Fruit fly (Drosophila melanogaster): ENCODE measurements around the gene CG11693.

The CG11693 gene

dm6 chr3R:8313038-8313437, 2.5 kb upstream of the CG11693 start, which contains the start of gene CG7483 (continued):
- TF ChIP-seq ken (GFP tag; IDR thresholded peaks at IDR 0.05) (no peak), crol (GFP tag; IDR thresholded peaks at IDR 0.05) (no peak), nmo (GFP tag; optimal IDR thresholded peaks at IDR 0.05) (peak; percentile 22), dmrt11E (tag; optimal IDR thresholded peaks at IDR 0.05) (no peak), CG13287 (GFP tag; IDR thresholded peaks at IDR 0.05; ENCODE audit: partially characterized antibody) (peak; percentile 95), Ets65A (GFP tag) (no peak), CG4854 (GFP tag; optimal IDR thresholded peaks at IDR 0.05) (no peak), CG9609 (GFP tag; optimal IDR thresholded peaks at IDR 0.05) (no peak), CG6654 (GFP tag; optimal IDR thresholded peaks at IDR 0.05) (no peak), CG15011 (GFP tag; optimal IDR thresholded peaks at IDR 0.05) (no peak), CG31365 (tag; optimal IDR thresholded peaks at IDR 0.05) (no peak), dan (GFP tag; IDR thresholded peaks at IDR 0.05) (no peak), gem (tag; optimal IDR thresholded peaks at IDR 0.05) (no peak), vnd (GFP tag; IDR thresholded peaks at IDR 0.05; ENCODE audit: partially characterized antibody) (peak; percentile 75), sd (tag; optimal IDR thresholded peaks at IDR 0.05) (peak; percentile 56), CG2875 (GFP tag; optimal IDR thresholded peaks at IDR 0.05) (no peak), CG17802 (tag; optimal IDR thresholded peaks at IDR 0.05) (no peak), seq (GFP tag; IDR thresholded peaks at IDR 0.05) (no peak), Meics (GFP tag; optimal IDR thresholded peaks at IDR 0.05) (no peak), salm (tag; optimal IDR thresholded peaks at IDR 0.05) (no peak), CG7786 (GFP tag; optimal IDR thresholded peaks at IDR 0.05) (no peak), B-H2 (GFP tag; optimal IDR thresholded peaks at IDR 0.05) (no peak), Med (GFP tag) (peak; percentile 64), CG30431 (GFP tag; optimal IDR thresholded peaks at IDR 0.05) (no peak), CG15696 (tag; optimal IDR thresholded peaks at IDR 0.05) (no peak), CG7745 (tag; optimal IDR thresholded peaks at IDR 0.05) (no peak), trem (tag; optimal IDR thresholded peaks at IDR 0.05) (peak; percentile 58), sim (GFP tag; IDR thresholded peaks at IDR 0.05) (no peak), pan (optimal IDR thresholded peaks at IDR 0.05) (no peak), pan (GFP tag; optimal IDR thresholded peaks at IDR 0.05 in 1 of 2, IDR thresholded peaks at IDR 0.05 in 1 of 2) (peak in 1 of 2 experiments; percentile 5), CG11093 (GFP tag; IDR thresholded peaks at IDR 0.05) (no peak), hbn (GFP tag; IDR thresholded peaks at IDR 0.05; ENCODE audit: partially characterized antibody) (peak; percentile 87), CHES-1-like (GFP tag; optimal IDR thresholded peaks at IDR 0.05) (no peak), E2f2 (GFP tag; IDR thresholded peaks at IDR 0.05) (peak; percentile 98), CG18599 (GFP tag; optimal IDR thresholded peaks at IDR 0.05) (no peak), chm (GFP tag; IDR thresholded peaks at IDR 0.05) (no peak), CG4707 (GFP tag; optimal IDR thresholded peaks at IDR 0.05) (no peak), nau (GFP tag; optimal IDR thresholded peaks at IDR 0.05) (no peak), zen2 (GFP tag; IDR thresholded peaks at IDR 0.05; ENCODE audit: partially characterized antibody) (peak; percentile 75; the same call in 2 of the 3 replicates), zen (tag; optimal IDR thresholded peaks at IDR 0.05) (no peak), CG14050 (GFP tag; IDR thresholded peaks at IDR 0.05) (no peak), chinmo (GFP tag; IDR thresholded peaks at IDR 0.05; ENCODE audit: partially characterized antibody) (peak; percentile 77; the same call in 3 of the 4 replicates), CG12391 (tag; optimal IDR thresholded peaks at IDR 0.05) (no peak), CG14667 (GFP tag; IDR thresholded peaks at IDR 0.05) (no peak), mam (GFP tag; optimal IDR thresholded peaks at IDR 0.05) (no peak), ab (GFP tag; optimal IDR thresholded peaks at IDR 0.05) (no peak), Atf-2 (GFP tag; optimal IDR thresholded peaks at IDR 0.05) (no peak), cad (GFP tag; optimal IDR thresholded peaks at IDR 0.05) (no peak), CoRest (tag; optimal IDR thresholded peaks at IDR 0.05) (peak; percentile 10), CG13775 (GFP tag; optimal IDR thresholded peaks at IDR 0.05) (no peak), Blimp-1 (GFP tag; optimal IDR thresholded peaks at IDR 0.05) (no peak)

All from whole organism, embryonic.